Worm (Caenorhabditis elegans) whole organism, dauer: Measurements from ENCODE around the gene aakb-1.

Experiments used
- unc-62 ChIP-seq: sonication (generic microtip); optimal IDR thresholded peaks from 2 replicates; lab custom pipeline; 2017; ENCODE audit warnings: missing biosample characterization, missing genetic modification reagents, missing genetic modification characterization

The aakb-1 gene

ce11 chrX:13755469-13755868 lies at the start of gene aakb-1:
Gene aakb-1 (plus strand): TSS chrX:13755769.
- TF ChIP-seq unc-62: no peak

ce11 chrX:13706607-13707006 lies 49.0 kb upstream of the aakb-1 start, which contains the start of gene K02D3.1:
Gene K02D3.1 (plus strand): TSS chrX:13706907.
- TF ChIP-seq unc-62: no peak

- no peak for TF ChIP-seq unc-62
Measured at ce11 chrX:13709060-13709459, 46.5 kb upstream of the aakb-1 start.

- TF ChIP-seq unc-62: no peak
Measured at ce11 chrX:13711909-13712308, 43.7 kb upstream of the aakb-1 start, which contains the start of gene K02D3.2. Gene K02D3.2 (minus strand): TSS chrX:13712009.

ce11 chrX:13712992-13713391 lies 42.6 kb upstream of the aakb-1 start:
- no peak for TF ChIP-seq unc-62

- TF ChIP-seq unc-62: no peak
Measured at ce11 chrX:13713857-13714256, 41.7 kb upstream of the aakb-1 start, which contains the start of gene K11E4.1. Gene K11E4.1 (plus strand): TSS chrX:13714157.

ce11 chrX:13714710-13715109 lies 40.9 kb upstream of the aakb-1 start:
- no peak for TF ChIP-seq unc-62

ce11 chrX:13716313-13716712 lies 39.3 kb upstream of the aakb-1 start:
- no peak for TF ChIP-seq unc-62

ce11 chrX:13717053-13717671 lies 38.4 kb upstream of the aakb-1 start, which contains the start of gene shc-3:
Gene shc-3 (plus strand): TSS chrX:13717536.
- TF ChIP-seq unc-62: no peak

ce11 chrX:13722821-13723220 lies 32.7 kb upstream of the aakb-1 start, which contains the start of gene poml-1:
Gene poml-1 (minus strand): TSS chrX:13722921.
- no peak for TF ChIP-seq unc-62

- TF ChIP-seq unc-62: no peak
Measured at ce11 chrX:13724364-13724763, 31.2 kb upstream of the aakb-1 start, which contains the start of gene K11E4.6. Gene K11E4.6 (plus strand): TSS chrX:13724664.

- TF ChIP-seq unc-62: no peak
Measured at ce11 chrX:13726285-13726684, 29.3 kb upstream of the aakb-1 start.

- no peak for TF ChIP-seq unc-62
Measured at ce11 chrX:13726874-13727343, 28.7 kb upstream of the aakb-1 start, which contains the start of gene pix-1. Gene pix-1 (plus strand): TSS chrX:13727293.

ce11 chrX:13728991-13729390 lies 26.6 kb upstream of the aakb-1 start:
- no peak for TF ChIP-seq unc-62

- no peak for TF ChIP-seq unc-62
Measured at ce11 chrX:13729724-13730123, 25.8 kb upstream of the aakb-1 start.

- no peak for TF ChIP-seq unc-62
Measured at ce11 chrX:13730209-13730975, 25.2 kb upstream of the aakb-1 start.

- no peak for TF ChIP-seq unc-62
Measured at ce11 chrX:13736679-13737078, 18.9 kb upstream of the aakb-1 start.
